Worm (Caenorhabditis elegans) whole organism, L3 larva: Measurements from ENCODE around the gene btb-5.

Experiments used
- R02D3.7 ChIP-seq: fragments of 150-350 bp; optimal IDR thresholded peaks from 2 replicates; lab custom pipeline; 2014; ENCODE audit warnings: missing biosample characterization, missing genetic modification characterization
- ama-1 ChIP-seq: fragments of 150-350 bp; optimal IDR thresholded peaks from 2 replicates; lab custom pipeline; 2018
- ceh-16 ChIP-seq: sonication (generic microtip); optimal IDR thresholded peaks from 2 replicates; lab custom pipeline; 2017; ENCODE audit warnings: missing biosample characterization, missing genetic modification characterization
- ceh-82 ChIP-seq: fragments of 150-350 bp; optimal IDR thresholded peaks from 2 replicates; lab custom pipeline; 2014; ENCODE audit warnings: missing biosample characterization, missing genetic modification characterization
- egl-27 ChIP-seq: sonication (generic microtip); optimal IDR thresholded peaks from 4 replicates; lab custom pipeline; 2017; ENCODE audit warnings: missing biosample characterization, missing genetic modification reagents, missing genetic modification characterization
- elt-1 ChIP-seq: fragments of 150-350 bp; optimal IDR thresholded peaks from 2 replicates; lab custom pipeline; 2014; ENCODE audit warnings: missing biosample characterization, missing genetic modification characterization
- elt-2 ChIP-seq: sonication (generic microtip); optimal IDR thresholded peaks from 2 replicates; lab custom pipeline; 2016; ENCODE audit warnings: missing genetic modification reagents, mild to moderate bottlenecking, missing genetic modification characterization, missing compliant biosample characterization
- elt-3 ChIP-seq, 3 experiments: fragments of 150-350 bp in 1 of 3; sonication (generic microtip) in 2 of 3; optimal IDR thresholded peaks; 2 replicates in 2 of 3; 4 replicates in 1 of 3; lab custom pipeline; 2014 to 2017; ENCODE audit warnings: missing biosample characterization in 3 of 3, missing genetic modification characterization in 3 of 3
- nfya-1 ChIP-seq: sonication (generic microtip); optimal IDR thresholded peaks from 2 replicates; lab custom pipeline; 2017; ENCODE audit warnings: missing genetic modification characterization, mild to moderate bottlenecking, missing compliant biosample characterization, antibody characterized with exemption, moderate library complexity; ENCODE audit not compliant: insufficient read depth
- nhr-11 ChIP-seq: fragments of 150-350 bp; optimal IDR thresholded peaks from 2 replicates; lab custom pipeline; 2014; ENCODE audit warnings: missing biosample characterization, missing genetic modification characterization
- nhr-25 ChIP-seq: sonication (generic microtip); optimal IDR thresholded peaks from 2 replicates; lab custom pipeline; 2017; ENCODE audit warnings: missing biosample characterization, missing genetic modification characterization
- zag-1 ChIP-seq: fragments of 150-350 bp; optimal IDR thresholded peaks from 2 replicates; lab custom pipeline; 2014; ENCODE audit warnings: missing biosample characterization, missing genetic modification characterization

- no peak for TF ChIP-seq ama-1
- TF ChIP-seq egl-27 (tag; lab: Kevin White, UChicago), result no peak
- TF ChIP-seq elt-2 (tag; lab: Kevin White, UChicago), result no peak
- no peak for TF ChIP-seq elt-1
- TF ChIP-seq nhr-11, result no peak
- TF ChIP-seq nhr-25 (tag; lab: Kevin White, UChicago), result no peak
- no peak for TF ChIP-seq zag-1 (tag; lab: Kevin White, UChicago)
- no peak for TF ChIP-seq R02D3.7
- TF ChIP-seq elt-3 (tag; optimal IDR thresholded peaks at IDR 0.05; lab: Kevin White, UChicago), result no peak
- TF ChIP-seq ceh-82, result no peak
- TF ChIP-seq nfya-1 (tag; lab: Kevin White, UChicago), result no peak
- TF ChIP-seq ceh-16 (tag; lab: Kevin White, UChicago), result no peak
Measured at ce11 chrIII:14175-14574, 46.8 kb downstream of the btb-5 start.
